Worm (Caenorhabditis elegans) whole organism, L1 larva: ENCODE results near the gene C06E4.3.
A peak's percentile ranks its signal among the peaks of the same experiment; 100 is the strongest.

Experiments used
- C34B4.2 ChIP-seq: sonication (generic microtip); optimal IDR thresholded peaks from 2 replicates; lab custom pipeline; 2017; ENCODE audit warnings: mild to moderate bottlenecking, missing genetic modification characterization, missing compliant biosample characterization
- F16B12.6 ChIP-seq: fragments of 150-350 bp; optimal IDR thresholded peaks from 2 replicates; lab custom pipeline; 2014; ENCODE audit warnings: missing biosample characterization, missing genetic modification characterization
- ama-1 ChIP-seq: fragments of 150-350 bp; optimal IDR thresholded peaks from 2 replicates; lab custom pipeline; 2014
- dpl-1 ChIP-seq, 3 experiments: fragments of 150-350 bp in 2 of 3; sonication (generic microtip) in 1 of 3; optimal IDR thresholded peaks; 2 replicates each; lab custom pipeline; 2014 to 2017; ENCODE audit warnings: missing biosample characterization in 3 of 3, missing genetic modification characterization in 3 of 3, missing genetic modification reagents in 3 of 3
- efl-1 ChIP-seq, 4 experiments: fragments of 150-350 bp; optimal IDR thresholded peaks in 3 of 4; peaks in 1 of 4; 1 replicate in 1 of 4; 2 replicates in 3 of 4; lab custom pipeline; 2014; ENCODE audit warnings: missing biosample characterization in 2 of 4, missing genetic modification characterization in 2 of 4, missing genetic modification reagents in 2 of 4
- irx-1 ChIP-seq: sonication (generic microtip); optimal IDR thresholded peaks from 2 replicates; lab custom pipeline; 2016; ENCODE audit warnings: missing genetic modification characterization, missing compliant biosample characterization
- isw-1 ChIP-seq: fragments of 200-800 bp; sonication (Bioruptor generic); IDR thresholded peaks from 2 replicates; pipeline ENCODE4 v1.3.6; 2022; ENCODE audit warnings: missing genetic modification characterization, missing compliant biosample characterization
- lin-14 ChIP-seq: fragments of 200-800 bp; sonication (Bioruptor generic); optimal IDR thresholded peaks from 2 replicates; lab custom pipeline; 2018; ENCODE audit warnings: mild to moderate bottlenecking, missing genetic modification characterization, moderate library complexity, missing compliant biosample characterization
- mab-9 ChIP-seq: fragments of 200-800 bp; sonication (Bioruptor generic); IDR thresholded peaks from 2 replicates; pipeline ENCODE4 v1.3.6; 2022; ENCODE audit warnings: missing genetic modification reagents, missing genetic modification characterization, missing compliant biosample characterization
- mef-2 ChIP-seq: fragments of 150-350 bp; optimal IDR thresholded peaks from 2 replicates; lab custom pipeline; 2014; ENCODE audit warnings: missing biosample characterization, missing genetic modification characterization
- nhr-20 ChIP-seq: sonication (generic microtip); optimal IDR thresholded peaks from 2 replicates; lab custom pipeline; 2016; ENCODE audit warnings: mild to moderate bottlenecking, missing genetic modification characterization, missing compliant biosample characterization
- nhr-237 ChIP-seq: fragments of 150-350 bp; optimal IDR thresholded peaks from 2 replicates; lab custom pipeline; 2014; ENCODE audit warnings: missing biosample characterization, missing genetic modification characterization
- nhr-71 ChIP-seq: sonication (generic microtip); optimal IDR thresholded peaks from 2 replicates; lab custom pipeline; 2016; ENCODE audit warnings: mild to moderate bottlenecking, missing genetic modification characterization, moderate library complexity, missing compliant biosample characterization
- nhr-85 ChIP-seq: sonication (generic microtip); peaks from one replicate; lab custom pipeline; 2016; ENCODE audit warnings: missing genetic modification characterization, inconsistent platforms, missing compliant biosample characterization
- rnt-1 ChIP-seq: sonication (generic microtip); optimal IDR thresholded peaks from 2 replicates; lab custom pipeline; 2016; ENCODE audit warnings: mild to moderate bottlenecking, missing genetic modification characterization, moderate library complexity, missing compliant biosample characterization
- snu-23 ChIP-seq: sonication (generic microtip); optimal IDR thresholded peaks from 2 replicates; lab custom pipeline; 2016; ENCODE audit warnings: missing genetic modification characterization, missing compliant biosample characterization
- sup-37 ChIP-seq: fragments of 200-800 bp; sonication (Bioruptor generic); optimal IDR thresholded peaks from 2 replicates; lab custom pipeline; 2018; ENCODE audit warnings: mild to moderate bottlenecking, missing genetic modification characterization, missing compliant biosample characterization
- swsn-7 ChIP-seq: sonication (generic microtip); optimal IDR thresholded peaks from 2 replicates; lab custom pipeline; 2016; ENCODE audit warnings: missing genetic modification characterization, missing compliant biosample characterization
- unc-86 ChIP-seq: sonication (generic microtip); optimal IDR thresholded peaks from 2 replicates; lab custom pipeline; 2016; ENCODE audit warnings: missing genetic modification characterization, missing compliant biosample characterization

Gene C06E4.3

DNA sequence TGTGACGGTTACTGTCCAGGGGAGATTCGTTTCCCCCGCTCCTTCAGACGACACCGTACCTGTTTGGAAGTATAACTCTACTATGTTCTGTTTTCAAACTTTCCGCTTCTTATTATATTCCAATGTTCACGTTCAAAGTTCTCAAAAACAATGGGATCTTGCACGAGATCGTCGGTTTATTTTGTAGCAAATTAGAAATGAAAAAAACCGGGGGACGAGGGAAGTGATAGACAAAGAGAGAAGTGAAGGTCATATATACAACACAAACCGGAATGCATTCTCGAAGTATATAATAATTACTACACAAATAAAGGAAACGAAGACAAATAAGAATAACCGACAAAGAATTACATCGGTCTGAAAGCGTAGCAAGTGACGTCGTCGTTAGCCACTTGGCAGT is 49.0 kb downstream of the C06E4.3 start:
- TF ChIP-seq unc-86 (tag; lab: Kevin White, UChicago) (no peak), mab-9 (GFP tag; lab: Robert Waterston, UW) (no peak), F16B12.6 (no peak), lin-14 (peak; percentile 52), rnt-1 (tag; lab: Kevin White, UChicago) (no peak), nhr-71 (tag; lab: Kevin White, UChicago) (peak; percentile 15), nhr-85 (peak; percentile 76), nhr-237 (no peak), isw-1 (GFP tag; lab: Robert Waterston, UW) (no peak), nhr-20 (tag; lab: Kevin White, UChicago) (peak; percentile 11), C34B4.2 (tag; lab: Kevin White, UChicago) (no peak), snu-23 (GFP tag; lab: Kevin White, UChicago) (peak; percentile 16)
- TF ChIP-seq, all 84 proteins: peak for 5

DNA sequence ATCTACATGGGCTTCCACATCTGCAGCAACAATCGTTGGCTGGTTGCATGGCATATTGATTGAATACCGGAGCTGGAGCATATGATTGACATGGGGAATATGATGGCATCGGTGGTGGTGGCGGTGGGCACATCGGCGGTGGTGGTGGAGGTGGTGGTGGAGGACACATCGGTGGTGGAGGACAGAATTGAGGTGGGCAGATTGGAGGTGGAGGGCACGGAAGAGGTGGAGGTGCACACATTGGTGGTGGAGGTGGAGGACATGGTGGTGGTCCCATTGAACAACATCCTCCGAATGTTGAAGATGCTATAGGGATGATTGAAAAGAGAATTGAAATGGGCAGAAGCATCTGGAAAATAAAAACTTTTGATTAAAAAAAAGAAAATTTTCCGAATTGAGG is 49.7 kb downstream of the C06E4.3 start, which contains the start of gene grl-4:
grl-4 (minus strand) TSS at position 351 of the 400 bp plus-strand sequence.
- TF ChIP-seq lin-14, result no peak
- no peak for TF ChIP-seq dpl-1 (GFP tag; optimal IDR thresholded peaks at IDR 0.05; lab: Kevin White, UChicago)
- TF ChIP-seq efl-1 (optimal IDR thresholded peaks at IDR 0.05; lab: Kevin White, UChicago), result no peak
- peak in 1 of 2 experiments; percentile 53 for TF ChIP-seq efl-1 (GFP tag; optimal IDR thresholded peaks at IDR 0.05 in 1 of 2; lab: Kevin White, UChicago)

DNA sequence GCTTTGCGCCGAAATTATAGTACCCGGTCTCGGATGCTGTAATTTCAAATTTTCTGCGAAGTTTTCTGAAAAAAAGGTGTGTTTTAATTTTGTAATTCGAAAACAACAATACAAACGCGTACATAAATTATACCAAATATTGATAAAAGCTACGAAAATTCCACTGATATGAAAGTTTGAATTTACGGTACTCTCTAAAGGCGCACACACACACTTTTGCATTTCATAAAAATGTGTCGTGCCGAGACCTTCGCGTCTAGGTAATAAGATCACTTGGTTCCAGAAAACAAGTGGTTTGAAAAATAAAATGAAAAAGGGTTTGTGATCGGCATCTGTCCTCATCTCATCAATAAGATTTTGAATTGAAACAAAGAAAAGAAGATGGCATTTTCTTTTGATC is 50.2 kb downstream of the C06E4.3 start:
- TF ChIP-seq mef-2 (no peak), lin-14 (peak; percentile 0), sup-37 (GFP tag; lab: Kevin White, UChicago) (no peak), swsn-7 (no peak), nhr-85 (peak; percentile 77), ama-1 (peak; percentile 14), irx-1 (tag; lab: Kevin White, UChicago) (no peak)
